Worm (Caenorhabditis elegans): ENCODE data around the gene hosl-1.

hosl-1 gene

DNA sequence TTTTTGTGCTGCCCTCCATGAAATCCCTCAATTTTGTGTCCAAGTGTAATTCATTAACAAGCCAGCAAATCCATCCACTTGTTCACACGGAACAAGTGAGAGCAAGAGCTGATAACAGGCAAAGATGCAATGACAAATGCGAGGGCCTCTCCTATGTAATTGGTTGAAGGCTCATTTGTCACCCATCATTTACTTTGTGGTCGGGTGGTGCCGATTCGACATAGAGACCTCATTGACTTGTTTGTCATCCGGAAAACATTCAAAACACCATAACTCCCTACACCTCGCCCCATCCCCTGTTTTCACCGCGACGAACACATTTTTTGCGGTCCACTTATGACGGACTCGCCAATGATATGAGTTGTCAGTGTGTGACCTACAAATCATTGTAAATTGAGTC lies 14.5 kb downstream of the hosl-1 start:
- 0 out of 2 replicates have a peak, but pooled peaks have one; percentile 55 for TF ChIP-seq bed-1 (GFP tag; IDR thresholded peaks at IDR 0.05)
- no peak for TF ChIP-seq lsl-1 (GFP tag; optimal IDR thresholded peaks at IDR 0.05)

DNA sequence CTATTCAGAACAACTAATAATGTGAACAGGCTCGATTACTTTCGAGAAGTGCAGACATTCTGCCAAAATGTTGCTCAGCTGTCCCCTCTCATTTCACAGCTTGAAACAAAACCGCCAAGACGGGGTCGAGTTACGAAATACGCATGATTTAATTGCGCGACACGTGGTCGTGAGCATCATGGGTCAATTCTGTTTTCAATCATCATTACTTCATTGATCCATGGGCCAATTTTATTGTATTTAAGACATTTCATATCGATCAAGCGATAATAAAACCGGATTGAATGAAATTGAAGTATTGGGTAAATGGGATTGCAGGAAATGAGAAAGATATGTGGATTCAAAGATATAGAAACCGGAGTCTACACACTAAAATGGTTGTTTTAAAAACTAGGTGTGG lies 16.0 kb downstream of the hosl-1 start:
- no peak for TF ChIP-seq xnd-1 (tag; optimal IDR thresholded peaks at IDR 0.05)
- no peak for TF ChIP-seq C06A6.2 (GFP tag; conservative IDR thresholded peaks at IDR 0.05)
- TF ChIP-seq snpc-1.3 (tag; optimal IDR thresholded peaks at IDR 0.05; ENCODE audit: insufficient read depth): no peak
- TF ChIP-seq hmg-1.2 (GFP tag; IDR thresholded peaks at IDR 0.05): no peak
- TF ChIP-seq athp-1 (tag; optimal IDR thresholded peaks at IDR 0.05): no peak
- no peak for TF ChIP-seq somi-1 (GFP tag; optimal IDR thresholded peaks at IDR 0.05)
- TF ChIP-seq ztf-22 (GFP tag; optimal IDR thresholded peaks at IDR 0.05): no peak
- no peak for TF ChIP-seq egl-44 (GFP tag; IDR thresholded peaks at IDR 0.05)
- TF ChIP-seq F39B2.1 (GFP tag; IDR thresholded peaks at IDR 0.05): no peak
- TF ChIP-seq cebp-1 (GFP tag; IDR thresholded peaks at IDR 0.05): no peak
- no peak for TF ChIP-seq cebp-1 (tag; optimal IDR thresholded peaks at IDR 0.05)
- TF ChIP-seq dox-1 (GFP tag; IDR thresholded peaks at IDR 0.05): no peak
- no peak for TF ChIP-seq unc-130 (GFP tag; optimal IDR thresholded peaks at IDR 0.05)
- TF ChIP-seq madf-6 (GFP tag; IDR thresholded peaks at IDR 0.05): no peak
- no peak for TF ChIP-seq let-526 (GFP tag; IDR thresholded peaks at IDR 0.05)
- no peak for TF ChIP-seq nfya-1 (tag; optimal IDR thresholded peaks at IDR 0.05; ENCODE audit: borderline replicate concordance, insufficient read depth)
- no peak for TF ChIP-seq tbx-9 (tag; optimal IDR thresholded peaks at IDR 0.05; ENCODE audit: borderline replicate concordance)
- no peak for TF ChIP-seq lin-40 (tag; optimal IDR thresholded peaks at IDR 0.05)
- no peak for TF ChIP-seq Y79H2A.3 (GFP tag; conservative IDR thresholded peaks at IDR 0.05)
- no peak for TF ChIP-seq ztf-28 (GFP tag; IDR thresholded peaks at IDR 0.05)
- TF ChIP-seq attf-5 (GFP tag; optimal IDR thresholded peaks at IDR 0.05): no peak

DNA sequence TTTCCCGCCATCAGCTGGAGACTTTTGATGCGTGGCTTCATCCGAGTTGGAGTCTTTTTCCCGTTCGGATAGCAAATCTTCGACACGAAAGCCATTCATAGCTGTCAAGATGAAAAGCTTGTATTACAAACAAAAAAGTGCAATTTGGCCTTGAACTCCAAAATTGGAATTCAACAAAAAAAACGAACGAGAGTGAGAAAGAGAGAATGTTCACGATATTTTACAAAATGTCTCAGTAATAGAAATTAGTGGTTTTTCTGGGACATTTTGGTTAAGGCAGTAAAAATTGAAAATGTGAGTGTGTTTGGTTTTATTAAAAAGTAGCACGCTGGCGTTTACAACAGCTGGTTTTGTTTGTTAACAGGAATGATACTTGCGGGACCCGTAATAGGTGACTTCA lies 17.1 kb downstream of the hosl-1 start, which contains the start of gene ceh-1:
Gene ceh-1, minus strand, starts transcription at position 101 of the 400 bp plus-strand sequence.
- TF ChIP-seq ztf-26 (tag; optimal IDR thresholded peaks at IDR 0.05): no peak
- TF ChIP-seq Y67H2A.10 (GFP tag; conservative IDR thresholded peaks at IDR 0.05): no peak
- TF ChIP-seq snpc-4 (GFP tag; optimal IDR thresholded peaks at IDR 0.05): no peak
- TF ChIP-seq snpc-4 (tag; optimal IDR thresholded peaks at IDR 0.05): no peak
- TF ChIP-seq akir-1 (GFP tag; optimal IDR thresholded peaks at IDR 0.05): no peak
- no peak for TF ChIP-seq attf-5 (GFP tag; optimal IDR thresholded peaks at IDR 0.05)
- no peak for TF ChIP-seq zim-3 (tag; optimal IDR thresholded peaks at IDR 0.05)
- no peak for TF ChIP-seq B0035.1 (tag; optimal IDR thresholded peaks at IDR 0.05)
- no peak for TF ChIP-seq efl-1 (GFP tag; optimal IDR thresholded peaks at IDR 0.05)
- no peak for TF ChIP-seq nfyb-1 (GFP tag; IDR thresholded peaks at IDR 0.05)
- no peak for TF ChIP-seq egl-18 (GFP tag; IDR thresholded peaks at IDR 0.05)
- TF ChIP-seq sptf-2 (GFP tag; optimal IDR thresholded peaks at IDR 0.05): no peak
- no peak for TF ChIP-seq cebp-1 (GFP tag; IDR thresholded peaks at IDR 0.05)
- TF ChIP-seq cebp-1 (tag; optimal IDR thresholded peaks at IDR 0.05): no peak

DNA sequence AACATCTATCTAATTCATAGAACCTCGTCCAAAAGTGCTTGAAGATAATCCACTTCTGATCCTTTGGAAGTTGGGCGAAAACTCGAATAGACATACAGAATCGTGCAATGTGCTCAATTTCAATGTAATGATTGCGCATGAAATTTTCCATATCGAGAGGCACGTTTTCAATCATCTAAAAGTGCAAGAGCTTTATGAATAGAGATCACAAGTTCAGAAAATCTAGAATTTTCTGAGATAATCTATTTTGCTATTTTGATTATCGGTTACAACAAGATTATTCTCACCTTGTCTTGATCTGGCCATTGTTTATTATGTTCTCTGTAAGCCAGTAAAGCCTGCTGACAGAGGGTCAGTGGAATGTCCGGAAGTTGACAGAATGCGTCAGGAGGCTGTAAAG lies 20.7 kb downstream of the hosl-1 start:
- no peak for TF ChIP-seq nhr-27 (tag; optimal IDR thresholded peaks at IDR 0.05)
- no peak for TF ChIP-seq snpc-1.1 (tag; optimal IDR thresholded peaks at IDR 0.05; ENCODE audit: insufficient read depth)
- no peak for TF ChIP-seq him-1 (tag; optimal IDR thresholded peaks at IDR 0.05)
- TF ChIP-seq mxl-1 (tag; optimal IDR thresholded peaks at IDR 0.05): no peak
- no peak for TF ChIP-seq rcor-1 (GFP tag; IDR thresholded peaks at IDR 0.05)
- TF ChIP-seq dpff-1 (tag; optimal IDR thresholded peaks at IDR 0.05): no peak
- TF ChIP-seq gei-17 (GFP tag; optimal IDR thresholded peaks at IDR 0.05): no peak
- TF ChIP-seq hmg-1.2 (GFP tag; IDR thresholded peaks at IDR 0.05): no peak
- TF ChIP-seq Y79H2A.3 (GFP tag; conservative IDR thresholded peaks at IDR 0.05): no peak

Measured in whole organism, young adult.